Worm (Caenorhabditis elegans): ENCODE results near the gene C47E8.3.

DNA sequence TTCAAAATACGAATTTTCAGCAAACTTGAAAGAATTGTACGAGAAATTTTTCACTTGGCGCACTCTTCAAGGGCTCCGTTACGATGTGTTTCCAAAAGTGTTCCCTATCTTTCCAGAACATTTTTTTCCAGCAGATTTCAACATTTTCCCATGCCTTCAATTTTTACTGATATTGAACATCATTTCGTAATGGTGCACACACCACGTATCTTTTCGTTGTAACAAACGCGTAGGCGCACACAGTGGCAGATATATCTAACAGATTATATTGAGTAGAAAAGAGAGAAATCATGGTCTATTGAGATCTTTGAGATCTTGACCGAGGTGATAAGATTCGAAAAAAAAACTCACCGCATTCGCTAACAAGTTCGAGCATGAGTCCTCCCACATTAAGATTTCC lies 15.6 kb downstream of the C47E8.3 start:
- TF ChIP-seq mec-3 (tag; optimal IDR thresholded peaks at IDR 0.05; ENCODE audit: borderline replicate concordance): no peak
- TF ChIP-seq ztf-16 (tag; optimal IDR thresholded peaks at IDR 0.05): no peak
- TF ChIP-seq hlh-6 (tag; optimal IDR thresholded peaks at IDR 0.05): no peak
